Worm (Caenorhabditis elegans) whole organism, L3 larva: Measurements from ENCODE around the gene C14B1.2.
A peak's percentile ranks its signal among the peaks of the same experiment; 100 is the strongest.

Experiments
- ZK546.5 ChIP-seq: sonication (generic microtip); optimal IDR thresholded peaks from 2 replicates; lab custom pipeline; 2017; ENCODE audit warnings: missing biosample characterization, missing genetic modification characterization
- ama-1 ChIP-seq: fragments of 150-350 bp; optimal IDR thresholded peaks from 2 replicates; lab custom pipeline; 2018
- ceh-16 ChIP-seq: sonication (generic microtip); optimal IDR thresholded peaks from 2 replicates; lab custom pipeline; 2017; ENCODE audit warnings: missing biosample characterization, missing genetic modification characterization
- egl-27 ChIP-seq: sonication (generic microtip); optimal IDR thresholded peaks from 4 replicates; lab custom pipeline; 2017; ENCODE audit warnings: missing biosample characterization, missing genetic modification reagents, missing genetic modification characterization
- elt-2 ChIP-seq: sonication (generic microtip); optimal IDR thresholded peaks from 2 replicates; lab custom pipeline; 2016; ENCODE audit warnings: missing genetic modification reagents, mild to moderate bottlenecking, missing genetic modification characterization, missing compliant biosample characterization
- fos-1 ChIP-seq: fragments of 150-350 bp; optimal IDR thresholded peaks from 2 replicates; lab custom pipeline; 2014; ENCODE audit warnings: missing biosample characterization, missing genetic modification characterization
- lin-15B ChIP-seq: fragments of 150-350 bp; optimal IDR thresholded peaks from 2 replicates; lab custom pipeline; 2014; ENCODE audit warnings: missing biosample characterization, missing genetic modification characterization
- nhr-11 ChIP-seq: fragments of 150-350 bp; optimal IDR thresholded peaks from 2 replicates; lab custom pipeline; 2014; ENCODE audit warnings: missing biosample characterization, missing genetic modification characterization
- nhr-12 ChIP-seq: fragments of 150-350 bp; optimal IDR thresholded peaks from 2 replicates; lab custom pipeline; 2014; ENCODE audit warnings: missing biosample characterization, missing genetic modification characterization
- nhr-237 ChIP-seq: fragments of 150-350 bp; optimal IDR thresholded peaks from 2 replicates; lab custom pipeline; 2014; ENCODE audit warnings: missing biosample characterization, missing genetic modification characterization
- nhr-28 ChIP-seq: fragments of 150-350 bp; optimal IDR thresholded peaks from 2 replicates; lab custom pipeline; 2014; ENCODE audit warnings: missing biosample characterization, missing genetic modification characterization
- pha-4 ChIP-seq: fragments of 150-350 bp; optimal IDR thresholded peaks from 2 replicates; lab custom pipeline; 2014; ENCODE audit warnings: missing biosample characterization, missing genetic modification reagents, missing genetic modification characterization
- snpc-4 ChIP-seq: fragments of 150-350 bp; optimal IDR thresholded peaks from 2 replicates; lab custom pipeline; 2014; ENCODE audit warnings: missing biosample characterization, missing genetic modification characterization
- ztf-11 ChIP-seq: fragments of 150-350 bp; optimal IDR thresholded peaks from 2 replicates; lab custom pipeline; 2014; ENCODE audit warnings: missing biosample characterization, missing genetic modification characterization

- TF ChIP-seq nhr-28 (tag; lab: Kevin White, UChicago) (no peak), nhr-237 (no peak), ceh-16 (no peak), nhr-11 (no peak), egl-27 (tag; lab: Kevin White, UChicago) (no peak), lin-15B (tag; lab: Kevin White, UChicago) (peak; percentile 50), elt-2 (tag; lab: Kevin White, UChicago) (no peak), ZK546.5 (tag; lab: Kevin White, UChicago) (no peak), snpc-4 (tag; lab: Kevin White, UChicago) (no peak), fos-1 (tag; lab: Kevin White, UChicago) (no peak), ztf-11 (tag; lab: Kevin White, UChicago) (no peak), ama-1 (lab: Kevin White, UChicago) (no peak), nhr-12 (tag; lab: Kevin White, UChicago) (no peak), pha-4 (peak; percentile 18)
These were observed 32.9 kb downstream of the C14B1.2 start, which contains the start of gene evl-18 for ce11 chrIII:3734990-3735389.
